Fruit fly (Drosophila melanogaster) whole organism, embryonic: Measurements from ENCODE around the gene arm.

Source experiments
- Atf3 ChIP-seq: fragments of 200-800 bp; sonication (Bioruptor generic); optimal IDR thresholded peaks from 3 replicates; lab custom pipeline; 2016; ENCODE audit warnings: missing biosample characterization, missing genetic modification characterization
- Bgb ChIP-seq: fragments of 200-800 bp; sonication (Bioruptor generic); IDR thresholded peaks from 2 replicates; pipeline ENCODE4 v1.3.6; 2022; ENCODE audit warnings: missing biosample characterization, missing genetic modification characterization; ENCODE audit not compliant: partially characterized antibody
- CG10462 ChIP-seq: fragments of 200-800 bp; sonication (Bioruptor generic); optimal IDR thresholded peaks from 2 replicates; lab custom pipeline; 2016; ENCODE audit warnings: missing biosample characterization, missing genetic modification characterization
- CG12104 ChIP-seq: fragments of 200-800 bp; sonication (Bioruptor generic); optimal IDR thresholded peaks from 3 replicates; lab custom pipeline; 2016; ENCODE audit warnings: missing biosample characterization, missing genetic modification characterization
- CG13624 ChIP-seq: fragments of 200-800 bp; sonication (Bioruptor generic); optimal IDR thresholded peaks from 2 replicates; lab custom pipeline; 2016; ENCODE audit warnings: missing biosample characterization, missing genetic modification characterization
- CG14860 ChIP-seq: fragments of 200-800 bp; sonication (Bioruptor generic); IDR thresholded peaks from 3 replicates; pipeline ENCODE4 v1.3.6; 2022; ENCODE audit warnings: missing biosample characterization, missing genetic modification characterization; ENCODE audit not compliant: partially characterized antibody
- CG15479 ChIP-seq: fragments of 200-800 bp; sonication (Bioruptor generic); optimal IDR thresholded peaks from 3 replicates; lab custom pipeline; 2019; ENCODE audit warnings: missing biosample characterization, mild to moderate bottlenecking, missing genetic modification characterization, moderate library complexity
- CG15601 ChIP-seq: fragments of 200-800 bp; sonication (Bioruptor generic); optimal IDR thresholded peaks from 3 replicates; lab custom pipeline; 2019; ENCODE audit warnings: missing biosample characterization, mild to moderate bottlenecking, missing genetic modification characterization, moderate library complexity
- CG16813 ChIP-seq: fragments of 200-800 bp; sonication (Bioruptor generic); IDR thresholded peaks from 3 replicates; pipeline ENCODE4 v1.3.6; 2022; ENCODE audit warnings: missing biosample characterization, missing genetic modification characterization; ENCODE audit not compliant: partially characterized antibody
- CG16863 ChIP-seq: fragments of 200-800 bp; sonication (Bioruptor generic); optimal IDR thresholded peaks from 3 replicates; lab custom pipeline; 2016; ENCODE audit warnings: missing biosample characterization, missing genetic modification characterization
- CG2120 ChIP-seq: fragments of 200-800 bp; sonication (Bioruptor generic); optimal IDR thresholded peaks from 3 replicates; lab custom pipeline; 2016; ENCODE audit warnings: missing biosample characterization, missing genetic modification characterization
- CG2129 ChIP-seq: fragments of 200-800 bp; sonication (Bioruptor generic); IDR thresholded peaks from 2 replicates; pipeline ENCODE4 v1.3.6; 2022; ENCODE audit warnings: missing biosample characterization, missing genetic modification characterization; ENCODE audit not compliant: partially characterized antibody
- CG3726 ChIP-seq: fragments of 200-800 bp; sonication (Bioruptor generic); IDR thresholded peaks from 3 replicates; pipeline ENCODE4, ENCODE4 v1.3.6; 2022; ENCODE audit warnings: missing biosample characterization, missing genetic modification characterization
- CG3995 ChIP-seq: fragments of 200-800 bp; sonication (Bioruptor generic); optimal IDR thresholded peaks from 3 replicates; lab custom pipeline; 2016; ENCODE audit warnings: missing biosample characterization, missing genetic modification characterization
- CG4360 ChIP-seq: fragments of 200-800 bp; sonication (Bioruptor generic); IDR thresholded peaks from 2 replicates; pipeline ENCODE4 v1.3.6; 2022; ENCODE audit warnings: missing biosample characterization, missing genetic modification characterization
- CG4820 ChIP-seq: fragments of 200-800 bp; sonication (Bioruptor generic); optimal IDR thresholded peaks from 3 replicates; lab custom pipeline; 2016; ENCODE audit warnings: missing biosample characterization, missing genetic modification characterization
- CG5180 ChIP-seq: fragments of 200-800 bp; sonication (Bioruptor generic); optimal IDR thresholded peaks from 3 replicates; lab custom pipeline; 2017; ENCODE audit warnings: missing biosample characterization, missing genetic modification characterization, mild to moderate bottlenecking, moderate library complexity, missing genetic modification reagents
- CG6689 ChIP-seq: fragments of 200-800 bp; sonication (Bioruptor generic); IDR thresholded peaks from 2 replicates; pipeline ENCODE4 v1.3.6; 2022; ENCODE audit warnings: missing biosample characterization, missing genetic modification characterization
- CG8478 ChIP-seq: fragments of >200 bp; optimal IDR thresholded peaks from 2 replicates; lab custom pipeline; 2018
- CG8924 ChIP-seq: fragments of 200-800 bp; optimal IDR thresholded peaks from 3 replicates; lab custom pipeline; 2019; ENCODE audit warnings: missing biosample characterization, mild to moderate bottlenecking, missing genetic modification characterization, moderate library complexity
- CG8944 ChIP-seq: fragments of 200-800 bp; sonication (Bioruptor generic); optimal IDR thresholded peaks from 3 replicates; lab custom pipeline; 2016; ENCODE audit warnings: missing biosample characterization, missing genetic modification characterization
- Dll ChIP-seq: fragments of 200-800 bp; sonication (Bioruptor generic); IDR thresholded peaks from 4 replicates; pipeline ENCODE4 v1.3.6; 2022; ENCODE audit warnings: missing biosample characterization, missing genetic modification characterization; ENCODE audit not compliant: partially characterized antibody
- Dref ChIP-seq: fragments of 200-800 bp; sonication (Bioruptor generic); IDR thresholded peaks from 2 replicates; pipeline ENCODE4 v1.3.6; 2022; ENCODE audit warnings: missing biosample characterization, missing genetic modification characterization
- E2f1 ChIP-seq: fragments of 200-800 bp; sonication (Bioruptor generic); IDR thresholded peaks from 2 replicates; pipeline ENCODE4 v1.3.6; 2022; ENCODE audit warnings: missing biosample characterization, missing genetic modification characterization
- H15 ChIP-seq: fragments of 200-800 bp; sonication (Bioruptor generic); IDR thresholded peaks from 3 replicates; pipeline ENCODE4 v1.3.6; 2022; ENCODE audit warnings: missing biosample characterization, missing genetic modification characterization
- H2.0 ChIP-seq: fragments of 200-800 bp; sonication (Bioruptor generic); IDR thresholded peaks from 2 replicates; pipeline ENCODE4 v1.3.6; 2022; ENCODE audit warnings: missing biosample characterization, missing genetic modification characterization
- Hey ChIP-seq: fragments of 200-800 bp; sonication (Bioruptor generic); optimal IDR thresholded peaks from 3 replicates; lab custom pipeline; 2018; ENCODE audit warnings: missing biosample characterization, mild to moderate bottlenecking, missing genetic modification characterization
- HmgZ ChIP-seq: fragments of 200-800 bp; sonication (Bioruptor generic); optimal IDR thresholded peaks from 2 replicates; lab custom pipeline; 2018; ENCODE audit warnings: missing biosample characterization, mild to moderate bottlenecking, missing genetic modification characterization
- Max ChIP-seq: fragments of 200-800 bp; sonication (Bioruptor generic); optimal IDR thresholded peaks from 2 replicates; lab custom pipeline; 2016; ENCODE audit warnings: missing biosample characterization, mild to moderate bottlenecking, missing genetic modification characterization
- Opbp ChIP-seq: fragments of 200-800 bp; sonication (Bioruptor generic); IDR thresholded peaks from 3 replicates; pipeline ENCODE4 v1.3.6; 2022; ENCODE audit warnings: missing biosample characterization, missing genetic modification characterization; ENCODE audit not compliant: partially characterized antibody
- PHDP ChIP-seq: fragments of 200-800 bp; sonication (Bioruptor generic); optimal IDR thresholded peaks from 3 replicates; lab custom pipeline; 2018; ENCODE audit warnings: missing biosample characterization, mild to moderate bottlenecking, missing genetic modification characterization, moderate library complexity
- Poxn ChIP-seq: fragments of 200-800 bp; sonication (Bioruptor generic); IDR thresholded peaks from 2 replicates; pipeline ENCODE4 v1.3.6; 2022; ENCODE audit warnings: missing biosample characterization, missing genetic modification characterization
- YL-1 ChIP-seq: fragments of 200-800 bp; sonication (Bioruptor generic); optimal IDR thresholded peaks from 3 replicates; lab custom pipeline; 2017; ENCODE audit warnings: missing biosample characterization, mild to moderate bottlenecking, missing genetic modification characterization
- amos ChIP-seq: fragments of 200-800 bp; sonication (Bioruptor generic); IDR thresholded peaks from 2 replicates; pipeline ENCODE4 v1.3.6; 2022; ENCODE audit warnings: missing biosample characterization, missing genetic modification characterization; ENCODE audit not compliant: partially characterized antibody
- cato ChIP-seq: fragments of 200-800 bp; sonication (Bioruptor generic); optimal IDR thresholded peaks from 2 replicates; lab custom pipeline; 2016; ENCODE audit warnings: missing biosample characterization, missing genetic modification characterization, borderline replicate concordance
- crol ChIP-seq: fragments of 200-800 bp; sonication (Bioruptor generic); IDR thresholded peaks from 2 replicates; pipeline ENCODE4 v1.3.6; 2022; ENCODE audit warnings: missing biosample characterization, missing genetic modification characterization
- dm ChIP-seq: fragments of 200-800 bp; sonication (Bioruptor generic); optimal IDR thresholded peaks from 3 replicates; lab custom pipeline; 2016; ENCODE audit warnings: missing biosample characterization, missing genetic modification characterization
- en ChIP-seq: fragments of 200-800 bp; sonication (Bioruptor generic); optimal IDR thresholded peaks from 2 replicates; lab custom pipeline; 2016; ENCODE audit warnings: missing biosample characterization, missing genetic modification characterization
- hbn ChIP-seq: fragments of 200-800 bp; sonication (Bioruptor generic); IDR thresholded peaks from 2 replicates; pipeline ENCODE4 v1.3.6; 2022; ENCODE audit warnings: missing biosample characterization, missing genetic modification characterization; ENCODE audit not compliant: partially characterized antibody
- knrl ChIP-seq: fragments of 200-800 bp; sonication (Bioruptor generic); IDR thresholded peaks from 3 replicates; pipeline ENCODE4 v1.3.6; 2022; ENCODE audit warnings: missing biosample characterization, missing genetic modification characterization; ENCODE audit not compliant: partially characterized antibody
- lbe ChIP-seq: fragments of 200-800 bp; sonication (Bioruptor generic); optimal IDR thresholded peaks from 2 replicates; lab custom pipeline; 2016; ENCODE audit warnings: missing biosample characterization, mild to moderate bottlenecking, missing genetic modification characterization
- nom ChIP-seq: fragments of 200-800 bp; sonication (Bioruptor generic); optimal IDR thresholded peaks from 2 replicates; lab custom pipeline; 2017; ENCODE audit warnings: missing biosample characterization, missing genetic modification characterization, mild to moderate bottlenecking, moderate library complexity, missing genetic modification reagents
- oc ChIP-seq: fragments of 200-800 bp; sonication (Bioruptor generic); optimal IDR thresholded peaks from 2 replicates; lab custom pipeline; 2018; ENCODE audit warnings: missing biosample characterization, mild to moderate bottlenecking, missing genetic modification characterization, moderate library complexity
- prd ChIP-seq, 3 experiments: fragments of >200 bp in 2 of 3; fragments of 200-800 bp in 1 of 3; sonication (Bioruptor generic) in 1 of 3; optimal IDR thresholded peaks in 2 of 3; IDR thresholded peaks in 1 of 3; 2 replicates in 2 of 3; 3 replicates in 1 of 3; pipeline versions ENCODE4 v1.3.6 to Lab custom; 2017 to 2022; ENCODE audit warnings: missing biosample characterization in 1 of 3, missing genetic modification characterization in 1 of 3
- pum ChIP-seq: fragments of 200-800 bp; sonication (Bioruptor generic); optimal IDR thresholded peaks from 2 replicates; lab custom pipeline; 2016; ENCODE audit warnings: missing biosample characterization, missing genetic modification characterization
- sim ChIP-seq: fragments of 200-800 bp; sonication (Bioruptor generic); IDR thresholded peaks from 2 replicates; pipeline ENCODE4 v1.3.6; 2022; ENCODE audit warnings: missing biosample characterization, missing genetic modification characterization
- sqz ChIP-seq: fragments of 200-800 bp; sonication (Bioruptor generic); optimal IDR thresholded peaks from 3 replicates; lab custom pipeline; 2018; ENCODE audit warnings: missing biosample characterization, mild to moderate bottlenecking, missing genetic modification characterization
- unc-4 ChIP-seq: fragments of 200-800 bp; sonication (Bioruptor generic); IDR thresholded peaks from 2 replicates; pipeline ENCODE4 v1.3.6; 2022; ENCODE audit warnings: missing biosample characterization, missing genetic modification characterization; ENCODE audit not compliant: partially characterized antibody
- vnd ChIP-seq: fragments of 200-800 bp; sonication (Bioruptor generic); IDR thresholded peaks from 3 replicates; pipeline ENCODE4 v1.3.6; 2022; ENCODE audit warnings: missing biosample characterization, missing genetic modification characterization; ENCODE audit not compliant: partially characterized antibody

arm gene

dm6 chrX:1908757-1909156 is 8.3 kb upstream of the arm start, which contains the start of the genes Edem1 and Rbcn-3B (continued):
- TF ChIP-seq CG14860 (GFP tag; lab: Robert Waterston, UW) (0 out of 3 replicates have a peak, but pooled peaks have one; percentile 31), sim (GFP tag; lab: Robert Waterston, UW) (no peak), HmgZ (peak; percentile 12), Dll (peak; percentile 45; the same call in 2 of the 4 replicates), CG16863 (GFP tag; lab: Kevin White, UChicago) (no peak), CG8924 (tag; lab: Kevin White, UChicago) (peak; percentile 9), oc (tag; lab: Kevin White, UChicago) (no peak), Max (GFP tag; lab: Kevin White, UChicago) (peak; percentile 15), hbn (GFP tag; lab: Robert Waterston, UW) (peak; percentile 43), cato (no peak), H2.0 (GFP tag; lab: Robert Waterston, UW) (no peak), Hey (no peak), dm (GFP tag; lab: Kevin White, UChicago) (peak; percentile 36), unc-4 (GFP tag; lab: Robert Waterston, UW) (0 out of 2 replicates have a peak, but pooled peaks have one; percentile 32), CG8478 (lab: Kevin White, UChicago) (no peak), CG6689 (GFP tag; lab: Robert Waterston, UW) (no peak), CG5180 (GFP tag; lab: Kevin White, UChicago) (peak; percentile 77), CG2120 (GFP tag; lab: Kevin White, UChicago) (no peak), CG15601 (tag; lab: Kevin White, UChicago) (no peak), CG16813 (peak; percentile 50; the same call in 1 of the 3 replicates), CG4820 (GFP tag; lab: Kevin White, UChicago) (no peak), CG13624 (GFP tag; lab: Kevin White, UChicago) (no peak), CG3995 (GFP tag; lab: Kevin White, UChicago) (peak; percentile 77), CG4360 (GFP tag; lab: Robert Waterston, UW) (no peak), PHDP (tag; lab: Kevin White, UChicago) (no peak), vnd (GFP tag; lab: Robert Waterston, UW) (peak; percentile 40; the same call in 1 of the 3 replicates), Poxn (no peak), CG12104 (GFP tag; lab: Kevin White, UChicago) (no peak), Opbp (GFP tag; lab: Robert Waterston, UW) (peak; percentile 36; the same call in 1 of the 3 replicates), CG3726 (no peak), H15 (GFP tag; lab: Robert Waterston, UW) (no peak), Atf3 (no peak), lbe (GFP tag; lab: Kevin White, UChicago) (peak; percentile 12), amos (peak; percentile 68), CG8944 (GFP tag; lab: Kevin White, UChicago) (no peak), CG10462 (GFP tag; lab: Kevin White, UChicago) (no peak), YL-1 (GFP tag; lab: Kevin White, UChicago) (peak; percentile 41), prd (optimal IDR thresholded peaks at IDR 0.05; lab: Kevin White, UChicago) (no peak), prd (GFP tag; IDR thresholded peaks at IDR 0.05; lab: Robert Waterston, UW) (no peak), CG2129 (0 out of 2 replicates have a peak, but pooled peaks have one; percentile 23), crol (GFP tag; lab: Robert Waterston, UW) (peak; percentile 56; the same call in 1 of the 2 replicates), knrl (GFP tag; lab: Robert Waterston, UW) (peak; percentile 49; the same call in 2 of the 3 replicates), Dref (peak; percentile 64), sqz (GFP tag; lab: Kevin White, UChicago) (no peak), CG15479 (GFP tag; lab: Kevin White, UChicago) (peak; percentile 23), en (GFP tag; lab: Kevin White, UChicago) (no peak), E2f1 (GFP tag; lab: Robert Waterston, UW) (no peak), Bgb (GFP tag; lab: Robert Waterston, UW) (peak; percentile 38), nom (GFP tag; lab: Kevin White, UChicago) (peak; percentile 69), pum (GFP tag; lab: Kevin White, UChicago) (no peak)
